Worm (Caenorhabditis elegans) whole organism, L1 larva: ENCODE measurements around the gene fipr-11.
A peak's percentile ranks its signal among the peaks of the same experiment; 100 is the strongest.

Source experiments
- C04F5.9 ChIP-seq: sonication (generic microtip); optimal IDR thresholded peaks from 2 replicates; lab custom pipeline; 2016; ENCODE audit warnings: missing genetic modification characterization, missing compliant biosample characterization
- C16A3.4 ChIP-seq: fragments of 150-350 bp; optimal IDR thresholded peaks from 2 replicates; lab custom pipeline; 2014; ENCODE audit warnings: missing biosample characterization, missing genetic modification characterization
- C34B4.2 ChIP-seq: sonication (generic microtip); optimal IDR thresholded peaks from 2 replicates; lab custom pipeline; 2017; ENCODE audit warnings: mild to moderate bottlenecking, missing genetic modification characterization, missing compliant biosample characterization
- F16B12.6 ChIP-seq: fragments of 150-350 bp; optimal IDR thresholded peaks from 2 replicates; lab custom pipeline; 2014; ENCODE audit warnings: missing biosample characterization, missing genetic modification characterization
- Y116A8C.19 ChIP-seq: sonication (generic microtip); optimal IDR thresholded peaks from 2 replicates; lab custom pipeline; 2016; ENCODE audit warnings: missing compliant biosample characterization, missing genetic modification characterization, borderline replicate concordance
- aly-2 ChIP-seq: fragments of 150-350 bp; optimal IDR thresholded peaks from 2 replicates; lab custom pipeline; 2014; ENCODE audit warnings: missing biosample characterization, missing genetic modification characterization
- blmp-1 ChIP-seq: fragments of 150-350 bp; optimal IDR thresholded peaks from 2 replicates; lab custom pipeline; 2014; ENCODE audit warnings: missing biosample characterization, missing genetic modification characterization
- ceh-8 ChIP-seq: fragments of 200-800 bp; sonication (Bioruptor generic); optimal IDR thresholded peaks from 2 replicates; lab custom pipeline; 2018; ENCODE audit warnings: mild to moderate bottlenecking, missing genetic modification characterization, moderate library complexity, missing compliant biosample characterization
- ceh-82 ChIP-seq, 3 experiments: fragments of 150-350 bp in 1 of 3; sonication (generic microtip) in 2 of 3; optimal IDR thresholded peaks; 2 replicates each; lab custom pipeline; 2014 to 2017; ENCODE audit warnings: missing biosample characterization in 3 of 3, missing genetic modification characterization in 3 of 3
- ceh-90 ChIP-seq: sonication (generic microtip); optimal IDR thresholded peaks from 2 replicates; lab custom pipeline; 2016; ENCODE audit warnings: missing genetic modification characterization, missing compliant biosample characterization
- dsc-1 ChIP-seq: sonication (generic microtip); optimal IDR thresholded peaks from 2 replicates; lab custom pipeline; 2016; ENCODE audit warnings: mild to moderate bottlenecking, missing genetic modification characterization, missing compliant biosample characterization
- efl-1 ChIP-seq, 4 experiments: fragments of 150-350 bp; optimal IDR thresholded peaks in 3 of 4; peaks in 1 of 4; 1 replicate in 1 of 4; 2 replicates in 3 of 4; lab custom pipeline; 2014; ENCODE audit warnings: missing biosample characterization in 2 of 4, missing genetic modification characterization in 2 of 4, missing genetic modification reagents in 2 of 4
- efl-3 ChIP-seq: fragments of 200-800 bp; sonication (Bioruptor generic); optimal IDR thresholded peaks from 2 replicates; lab custom pipeline; 2018; ENCODE audit warnings: mild to moderate bottlenecking, missing genetic modification characterization, missing compliant biosample characterization
- egl-27 ChIP-seq, 2 experiments: fragments of 150-350 bp in 1 of 2; sonication (generic microtip); optimal IDR thresholded peaks; 3 replicates each; lab custom pipeline; 2017 to 2018; ENCODE audit warnings: missing biosample characterization in 2 of 2, missing genetic modification characterization in 2 of 2, missing genetic modification reagents in 2 of 2
- elt-2 ChIP-seq: sonication (generic microtip); optimal IDR thresholded peaks from 2 replicates; lab custom pipeline; 2016; ENCODE audit warnings: missing genetic modification characterization, mild to moderate bottlenecking, inconsistent platforms, missing compliant biosample characterization, missing genetic modification reagents
- elt-3 ChIP-seq, 6 experiments: fragments of 150-350 bp in 1 of 6; sonication (generic microtip); optimal IDR thresholded peaks; 2 replicates each; lab custom pipeline; 2017 to 2018; ENCODE audit warnings: missing biosample characterization in 6 of 6, missing genetic modification characterization in 6 of 6, inconsistent platforms in 1 of 6
- ets-5 ChIP-seq: fragments of 200-800 bp; sonication (Bioruptor generic); IDR thresholded peaks from 2 replicates; pipeline ENCODE4 v1.3.6; 2022; ENCODE audit warnings: missing genetic modification characterization, missing compliant biosample characterization
- fkh-4 ChIP-seq: sonication (generic microtip); optimal IDR thresholded peaks from 2 replicates; lab custom pipeline; 2016; ENCODE audit warnings: missing compliant biosample characterization, missing genetic modification characterization, borderline replicate concordance
- fkh-8 ChIP-seq: sonication (generic microtip); optimal IDR thresholded peaks from 2 replicates; lab custom pipeline; 2016; ENCODE audit warnings: mild to moderate bottlenecking, missing genetic modification characterization, missing compliant biosample characterization
- fos-1 ChIP-seq: fragments of 150-350 bp; optimal IDR thresholded peaks from 2 replicates; lab custom pipeline; 2014; ENCODE audit warnings: missing biosample characterization, missing genetic modification characterization
- grh-1 ChIP-seq: fragments of 200-800 bp; sonication (Bioruptor generic); IDR thresholded peaks from 2 replicates; pipeline ENCODE4 v1.3.6; 2022; ENCODE audit warnings: missing genetic modification reagents, missing genetic modification characterization, missing compliant biosample characterization
- hlh-17 ChIP-seq: fragments of 200-800 bp; sonication (Bioruptor generic); optimal IDR thresholded peaks from 2 replicates; lab custom pipeline; 2018; ENCODE audit warnings: missing genetic modification characterization, mild to moderate bottlenecking, missing compliant biosample characterization, moderate library complexity, borderline replicate concordance
- hlh-4 ChIP-seq: sonication (generic microtip); optimal IDR thresholded peaks from 2 replicates; lab custom pipeline; 2016; ENCODE audit warnings: mild to moderate bottlenecking, missing genetic modification characterization, missing compliant biosample characterization
- hpl-2 ChIP-seq: fragments of 150-350 bp; optimal IDR thresholded peaks from 2 replicates; lab custom pipeline; 2014; ENCODE audit warnings: missing biosample characterization, missing genetic modification reagents, missing genetic modification characterization
- isw-1 ChIP-seq: fragments of 200-800 bp; sonication (Bioruptor generic); IDR thresholded peaks from 2 replicates; pipeline ENCODE4 v1.3.6; 2022; ENCODE audit warnings: missing genetic modification characterization, missing compliant biosample characterization
- lin-15B ChIP-seq: fragments of 150-350 bp; sonication (generic microtip); optimal IDR thresholded peaks from 3 replicates; lab custom pipeline; 2014; ENCODE audit warnings: missing biosample characterization, missing genetic modification characterization
- lsy-2 ChIP-seq, 2 experiments: fragments of 150-350 bp; optimal IDR thresholded peaks; 2 replicates each; lab custom pipeline; 2014; ENCODE audit warnings: missing biosample characterization in 2 of 2, missing genetic modification characterization in 2 of 2
- mab-9 ChIP-seq: fragments of 200-800 bp; sonication (Bioruptor generic); IDR thresholded peaks from 2 replicates; pipeline ENCODE4 v1.3.6; 2022; ENCODE audit warnings: missing genetic modification reagents, missing genetic modification characterization, missing compliant biosample characterization
- nhr-28 ChIP-seq: fragments of 150-350 bp; optimal IDR thresholded peaks from 2 replicates; lab custom pipeline; 2014; ENCODE audit warnings: missing biosample characterization, missing genetic modification characterization
- nhr-47 ChIP-seq: sonication (generic microtip); optimal IDR thresholded peaks from 2 replicates; lab custom pipeline; 2016; ENCODE audit warnings: mild to moderate bottlenecking, missing genetic modification characterization, moderate library complexity, missing compliant biosample characterization
- nhr-71 ChIP-seq: sonication (generic microtip); optimal IDR thresholded peaks from 2 replicates; lab custom pipeline; 2016; ENCODE audit warnings: mild to moderate bottlenecking, missing genetic modification characterization, moderate library complexity, missing compliant biosample characterization
- nhr-76 ChIP-seq: sonication (generic microtip); optimal IDR thresholded peaks from 2 replicates; lab custom pipeline; 2017; ENCODE audit warnings: missing biosample characterization, missing genetic modification characterization
- nhr-77 ChIP-seq: fragments of 150-350 bp; optimal IDR thresholded peaks from 2 replicates; lab custom pipeline; 2014; ENCODE audit warnings: missing biosample characterization, missing genetic modification characterization
- nhr-84 ChIP-seq: sonication (generic microtip); optimal IDR thresholded peaks from 2 replicates; lab custom pipeline; 2017; ENCODE audit warnings: missing biosample characterization, missing genetic modification characterization
- pag-3 ChIP-seq: sonication (generic microtip); optimal IDR thresholded peaks from 2 replicates; lab custom pipeline; 2017; ENCODE audit warnings: missing genetic modification characterization, mild to moderate bottlenecking, missing compliant biosample characterization, antibody characterized with exemption, borderline replicate concordance; ENCODE audit not compliant: insufficient read depth
- pax-3 ChIP-seq: fragments of 200-800 bp; sonication (Bioruptor generic); optimal IDR thresholded peaks from 2 replicates; lab custom pipeline; 2018; ENCODE audit warnings: mild to moderate bottlenecking, missing genetic modification characterization, moderate library complexity, missing compliant biosample characterization
- pqm-1 ChIP-seq: sonication (generic microtip); optimal IDR thresholded peaks from 3 replicates; lab custom pipeline; 2017; ENCODE audit warnings: missing biosample characterization, missing genetic modification characterization
- snpc-4 ChIP-seq: fragments of 150-350 bp; optimal IDR thresholded peaks from 2 replicates; lab custom pipeline; 2014; ENCODE audit warnings: missing biosample characterization, missing genetic modification characterization
- snu-23 ChIP-seq: sonication (generic microtip); optimal IDR thresholded peaks from 2 replicates; lab custom pipeline; 2016; ENCODE audit warnings: missing genetic modification characterization, missing compliant biosample characterization
- sox-4 ChIP-seq: sonication (generic microtip); optimal IDR thresholded peaks from 2 replicates; lab custom pipeline; 2016; ENCODE audit warnings: missing genetic modification characterization, missing compliant biosample characterization
- sptf-1 ChIP-seq: fragments of 150-350 bp; optimal IDR thresholded peaks from 2 replicates; lab custom pipeline; 2014; ENCODE audit warnings: missing biosample characterization, missing genetic modification characterization
- unc-130 ChIP-seq: fragments of 150-350 bp; optimal IDR thresholded peaks from 2 replicates; lab custom pipeline; 2017; ENCODE audit warnings: missing biosample characterization, missing genetic modification characterization, inconsistent platforms
- vab-15 ChIP-seq: sonication (generic microtip); optimal IDR thresholded peaks from 2 replicates; lab custom pipeline; 2017; ENCODE audit warnings: missing genotype, mild to moderate bottlenecking, missing genetic modification characterization, missing compliant biosample characterization
- xbp-1 ChIP-seq: sonication (generic microtip); optimal IDR thresholded peaks from 2 replicates; lab custom pipeline; 2016; ENCODE audit warnings: missing genetic modification characterization, missing compliant biosample characterization
- zag-1 ChIP-seq: fragments of 150-350 bp; optimal IDR thresholded peaks from 2 replicates; lab custom pipeline; 2014; ENCODE audit warnings: missing biosample characterization, missing genetic modification characterization
- ztf-11 ChIP-seq, 2 experiments: sonication (generic microtip); optimal IDR thresholded peaks; 2 replicates each; lab custom pipeline; 2016 to 2017; ENCODE audit warnings: missing genetic modification characterization in 2 of 2, missing biosample characterization in 1 of 2, missing compliant biosample characterization in 1 of 2
- ztf-4 ChIP-seq: fragments of 150-350 bp; optimal IDR thresholded peaks from 2 replicates; lab custom pipeline; 2014; ENCODE audit warnings: missing biosample characterization, missing genetic modification characterization

fipr-11 gene

ce11 chrV:9943039-9943438, 37.0 kb upstream of the fipr-11 start, which contains the start of gene fipr-12:
Gene fipr-12 (plus strand): TSS chrV:9943339.
- TF ChIP-seq hpl-2 (GFP tag; lab: Kevin White, UChicago), result no peak
- no peak for TF ChIP-seq isw-1 (GFP tag; lab: Robert Waterston, UW)
- TF ChIP-seq C04F5.9 (tag; lab: Kevin White, UChicago), result no peak
- no peak for TF ChIP-seq egl-27 (tag; optimal IDR thresholded peaks at IDR 0.05; lab: Kevin White, UChicago)
- no peak for TF ChIP-seq ets-5 (GFP tag; lab: Robert Waterston, UW)
- no peak for TF ChIP-seq nhr-84 (tag; lab: Kevin White, UChicago)
- no peak for TF ChIP-seq ceh-82 (tag; optimal IDR thresholded peaks at IDR 0.05; lab: Kevin White, UChicago)
- no peak for TF ChIP-seq fkh-4
- TF ChIP-seq zag-1 (tag; lab: Kevin White, UChicago), result no peak
- TF ChIP-seq blmp-1 (tag; lab: Kevin White, UChicago), result no peak
- TF ChIP-seq snpc-4, result no peak
- TF ChIP-seq Y116A8C.19 (tag; lab: Kevin White, UChicago), result no peak
- TF ChIP-seq hlh-17 (GFP tag; lab: Kevin White, UChicago), result no peak

DNA sequence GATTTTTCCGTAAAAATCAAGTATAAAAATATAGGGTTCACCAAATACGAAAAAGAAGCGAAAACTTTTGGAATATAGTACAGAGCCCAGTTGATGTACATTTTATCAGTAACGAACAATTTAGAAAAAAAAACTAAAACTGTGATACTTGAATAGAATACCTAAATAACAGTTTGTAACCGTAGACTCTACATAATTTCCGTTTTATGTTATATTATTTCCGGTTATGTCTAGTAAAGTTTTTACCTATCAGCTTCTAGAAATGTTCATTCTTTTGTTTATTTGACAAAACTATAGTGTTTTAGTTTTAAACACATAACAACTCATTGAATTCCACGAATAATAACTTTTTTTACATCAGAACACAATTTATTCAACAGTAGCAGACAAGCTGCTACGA, 31.4 kb upstream of the fipr-11 start, which contains the start of gene srj-33:
TSS of gene srj-33 (minus strand) at position 101 of the 400 bp plus-strand sequence.
- TF ChIP-seq nhr-71 (tag; lab: Kevin White, UChicago) (no peak), pax-3 (no peak), pag-3 (tag; lab: Kevin White, UChicago) (no peak), Y116A8C.19 (tag; lab: Kevin White, UChicago) (no peak), F16B12.6 (no peak), ceh-90 (no peak), fos-1 (no peak), nhr-47 (tag; lab: Kevin White, UChicago) (no peak), aly-2 (tag; lab: Kevin White, UChicago) (no peak), unc-130 (tag; lab: Kevin White, UChicago) (no peak), lsy-2 (tag; optimal IDR thresholded peaks at IDR 0.05; lab: Kevin White, UChicago) (no peak), ztf-11 (tag; optimal IDR thresholded peaks at IDR 0.05; lab: Kevin White, UChicago) (no peak), pqm-1 (no peak)

- TF ChIP-seq xbp-1 (peak; percentile 26), snu-23 (GFP tag; lab: Kevin White, UChicago) (no peak), nhr-76 (tag; lab: Kevin White, UChicago) (no peak), elt-3 (tag; optimal IDR thresholded peaks at IDR 0.05; lab: Kevin White, UChicago) (no peak), grh-1 (GFP tag; lab: Robert Waterston, UW) (no peak), C04F5.9 (tag; lab: Kevin White, UChicago) (no peak), dsc-1 (tag; lab: Kevin White, UChicago) (peak; percentile 11), elt-2 (tag; lab: Kevin White, UChicago) (no peak), fkh-8 (tag; lab: Kevin White, UChicago) (no peak), vab-15 (tag; lab: Kevin White, UChicago) (no peak), nhr-47 (tag; lab: Kevin White, UChicago) (no peak), efl-1 (optimal IDR thresholded peaks at IDR 0.05; lab: Kevin White, UChicago) (peak; percentile 60 to 85), efl-1 (GFP tag; optimal IDR thresholded peaks at IDR 0.05 in 1 of 2; lab: Kevin White, UChicago) (peak; percentile 78 to 98), ceh-8 (GFP tag; lab: Kevin White, UChicago) (no peak), mab-9 (GFP tag; lab: Robert Waterston, UW) (no peak), nhr-77 (tag; lab: Kevin White, UChicago) (no peak), sox-4 (tag; lab: Kevin White, UChicago) (no peak), ceh-82 (tag; optimal IDR thresholded peaks at IDR 0.05; lab: Kevin White, UChicago) (peak in 1 of 3 experiments; percentile 9), efl-3 (GFP tag; lab: Kevin White, UChicago) (no peak), hlh-17 (GFP tag; lab: Kevin White, UChicago) (no peak), sptf-1 (tag; lab: Kevin White, UChicago) (no peak), nhr-84 (tag; lab: Kevin White, UChicago) (no peak), nhr-71 (tag; lab: Kevin White, UChicago) (peak; percentile 50), ztf-4 (tag; lab: Kevin White, UChicago) (no peak), C16A3.4 (tag; lab: Kevin White, UChicago) (peak; percentile 53), Y116A8C.19 (tag; lab: Kevin White, UChicago) (no peak), C34B4.2 (tag; lab: Kevin White, UChicago) (no peak), pqm-1 (no peak), nhr-28 (tag; lab: Kevin White, UChicago) (no peak), zag-1 (tag; lab: Kevin White, UChicago) (no peak), lin-15B (peak; percentile 39), lsy-2 (tag; optimal IDR thresholded peaks at IDR 0.05; lab: Kevin White, UChicago) (peak in 1 of 2 experiments; percentile 69), hlh-4 (tag; lab: Kevin White, UChicago) (no peak)
Observed at ce11 chrV:9930612-9931065, 24.6 kb upstream of the fipr-11 start, which contains the start of the genes rmh-2 and suds-3. Gene rmh-2 (minus strand): TSS chrV:9930775. Gene suds-3 (plus strand): TSS chrV:9931015.
